Fruit fly (Drosophila melanogaster) whole organism, embryonic: Measurements from ENCODE around the gene CG11307.

Source experiments
- Ada2b ChIP-seq: fragments of 200-800 bp; sonication (Bioruptor generic); IDR thresholded peaks from 2 replicates; pipeline ENCODE4 v1.3.6; 2022; ENCODE audit warnings: missing biosample characterization, missing genetic modification characterization
- Bdp1 ChIP-seq: fragments of 200-800 bp; sonication (Bioruptor generic); optimal IDR thresholded peaks from 3 replicates; lab custom pipeline; 2016; ENCODE audit warnings: missing biosample characterization, missing genetic modification characterization
- CG10431 ChIP-seq: fragments of 200-800 bp; sonication (Bioruptor generic); optimal IDR thresholded peaks from 3 replicates; lab custom pipeline; 2018; ENCODE audit warnings: missing biosample characterization, mild to moderate bottlenecking, missing genetic modification characterization
- CG14710 ChIP-seq: fragments of 200-800 bp; sonication (Bioruptor generic); optimal IDR thresholded peaks from 3 replicates; lab custom pipeline; 2019; ENCODE audit warnings: missing biosample characterization, mild to moderate bottlenecking, missing genetic modification characterization, moderate library complexity
- CG15073 ChIP-seq: fragments of 200-800 bp; sonication (Bioruptor generic); optimal IDR thresholded peaks from 2 replicates; lab custom pipeline; 2016; ENCODE audit warnings: missing biosample characterization, missing genetic modification characterization
- CG18476 ChIP-seq: fragments of 200-800 bp; sonication (Bioruptor generic); optimal IDR thresholded peaks from 2 replicates; lab custom pipeline; 2016; ENCODE audit warnings: missing biosample characterization, mild to moderate bottlenecking, missing genetic modification characterization
- CG18599 ChIP-seq: fragments of 200-800 bp; sonication (Bioruptor generic); optimal IDR thresholded peaks from 3 replicates; lab custom pipeline; 2017; ENCODE audit warnings: missing biosample characterization, missing genetic modification characterization, mild to moderate bottlenecking, moderate library complexity, missing genetic modification reagents
- CG2678 ChIP-seq: fragments of 200-800 bp; sonication (Bioruptor generic); optimal IDR thresholded peaks from 3 replicates; lab custom pipeline; 2019; ENCODE audit warnings: missing biosample characterization, mild to moderate bottlenecking, missing genetic modification characterization, moderate library complexity
- CG2712 ChIP-seq: fragments of 200-800 bp; optimal IDR thresholded peaks from 3 replicates; lab custom pipeline; 2019; ENCODE audit warnings: missing biosample characterization, mild to moderate bottlenecking, missing genetic modification characterization, moderate library complexity
- CG2875 ChIP-seq: fragments of 200-800 bp; sonication (Bioruptor generic); optimal IDR thresholded peaks from 2 replicates; lab custom pipeline; 2017; ENCODE audit warnings: missing biosample characterization, mild to moderate bottlenecking, missing genetic modification characterization, missing genetic modification reagents
- CG34224 ChIP-seq: fragments of 200-800 bp; sonication (Bioruptor generic); IDR thresholded peaks from 3 replicates; pipeline ENCODE4 v1.3.6; 2022; ENCODE audit warnings: missing biosample characterization, missing genetic modification characterization; ENCODE audit not compliant: partially characterized antibody
- CG34422 ChIP-seq: fragments of 200-800 bp; sonication (Bioruptor generic); IDR thresholded peaks from 3 replicates; pipeline ENCODE4 v1.3.6; 2022; ENCODE audit warnings: missing biosample characterization, missing genetic modification characterization
- CG42726 ChIP-seq: fragments of 200-800 bp; sonication (Bioruptor generic); IDR thresholded peaks from 2 replicates; pipeline ENCODE4 v1.3.6; 2022; ENCODE audit warnings: missing biosample characterization, missing genetic modification characterization; ENCODE audit not compliant: partially characterized antibody
- CG4854 ChIP-seq: fragments of 200-800 bp; sonication (Bioruptor generic); optimal IDR thresholded peaks from 2 replicates; lab custom pipeline; 2016; ENCODE audit warnings: missing biosample characterization, missing genetic modification characterization, inconsistent platforms
- CG6689 ChIP-seq: fragments of 200-800 bp; sonication (Bioruptor generic); IDR thresholded peaks from 2 replicates; pipeline ENCODE4 v1.3.6; 2022; ENCODE audit warnings: missing biosample characterization, missing genetic modification characterization
- CG7357 ChIP-seq: fragments of 200-800 bp; sonication (Bioruptor generic); IDR thresholded peaks from 3 replicates; pipeline ENCODE4 v1.3.6; 2022; ENCODE audit warnings: missing biosample characterization, missing genetic modification characterization
- CG7745 ChIP-seq: fragments of 200-800 bp; sonication (Bioruptor generic); optimal IDR thresholded peaks from 2 replicates; lab custom pipeline; 2018; ENCODE audit warnings: missing biosample characterization, mild to moderate bottlenecking, missing genetic modification characterization, moderate library complexity
- CG7786 ChIP-seq: fragments of 200-800 bp; sonication (Bioruptor generic); optimal IDR thresholded peaks from 2 replicates; lab custom pipeline; 2016; ENCODE audit warnings: missing biosample characterization, missing genetic modification characterization
- CG7987 ChIP-seq: fragments of 200-800 bp; sonication (Bioruptor generic); optimal IDR thresholded peaks from 2 replicates; lab custom pipeline; 2018; ENCODE audit warnings: missing biosample characterization, mild to moderate bottlenecking, missing genetic modification characterization, moderate library complexity
- CG9215 ChIP-seq: fragments of 200-800 bp; sonication (Bioruptor generic); IDR thresholded peaks from 2 replicates; pipeline ENCODE4 v1.3.6; 2022; ENCODE audit warnings: missing biosample characterization, missing genetic modification characterization
- Doc3 ChIP-seq: fragments of 200-800 bp; sonication (Bioruptor generic); IDR thresholded peaks from 3 replicates; pipeline ENCODE4 v1.3.6; 2022; ENCODE audit warnings: missing biosample characterization, missing genetic modification characterization; ENCODE audit not compliant: partially characterized antibody
- ERR ChIP-seq: fragments of 200-800 bp; sonication (Bioruptor generic); optimal IDR thresholded peaks from 2 replicates; lab custom pipeline; 2016; ENCODE audit warnings: missing biosample characterization, missing genetic modification characterization
- GATAe ChIP-seq: fragments of 200-800 bp; sonication (Bioruptor generic); conservative IDR thresholded peaks from 2 replicates; pipeline ENCODE4 v1.3.6; 2022; ENCODE audit warnings: missing biosample characterization, missing genetic modification characterization
- Hr78 ChIP-seq, 2 experiments: fragments of 200-800 bp in 1 of 2; fragments of >200 bp in 1 of 2; sonication (Bioruptor generic) in 1 of 2; optimal IDR thresholded peaks; 2 replicates each; lab custom pipeline; 2017 to 2019; ENCODE audit warnings: missing biosample characterization in 2 of 2, missing genetic modification characterization in 2 of 2, mild to moderate bottlenecking in 1 of 2, moderate library complexity in 1 of 2
- Jarid2 ChIP-seq: fragments of 200-800 bp; sonication (Bioruptor generic); optimal IDR thresholded peaks from 3 replicates; lab custom pipeline; 2017; ENCODE audit warnings: mild to moderate bottlenecking, missing biosample characterization, missing genetic modification reagents, missing genetic modification characterization
- NK7.1 ChIP-seq: fragments of 200-800 bp; sonication (Bioruptor generic); optimal IDR thresholded peaks from 3 replicates; lab custom pipeline; 2016; ENCODE audit warnings: missing biosample characterization, missing genetic modification characterization
- Nf-YB ChIP-seq: fragments of 200-800 bp; sonication (Bioruptor generic); optimal IDR thresholded peaks from 3 replicates; lab custom pipeline; 2019; ENCODE audit warnings: missing biosample characterization, mild to moderate bottlenecking, missing genetic modification characterization, moderate library complexity
- Poxn ChIP-seq: fragments of 200-800 bp; sonication (Bioruptor generic); IDR thresholded peaks from 2 replicates; pipeline ENCODE4 v1.3.6; 2022; ENCODE audit warnings: missing biosample characterization, missing genetic modification characterization
- Taf1 ChIP-seq: fragments of 200-800 bp; sonication (Bioruptor generic); IDR thresholded peaks from 2 replicates; pipeline ENCODE4 v1.3.6; 2022; ENCODE audit warnings: missing biosample characterization, missing genetic modification characterization
- Trl ChIP-seq, 3 experiments: fragments of >200 bp in 2 of 3; fragments of 200-800 bp in 1 of 3; sonication (Bioruptor generic) in 1 of 3; optimal IDR thresholded peaks; 2 replicates in 1 of 3; 3 replicates in 2 of 3; lab custom pipeline; 2016 to 2017; ENCODE audit warnings: missing biosample characterization in 1 of 3, missing genetic modification characterization in 1 of 3
- Vsx1 ChIP-seq: fragments of 200-800 bp; sonication (Bioruptor generic); optimal IDR thresholded peaks from 2 replicates; lab custom pipeline; 2017; ENCODE audit warnings: missing biosample characterization, mild to moderate bottlenecking, missing genetic modification characterization, missing genetic modification reagents
- ap ChIP-seq: fragments of 200-800 bp; sonication (Bioruptor generic); IDR thresholded peaks from 2 replicates; pipeline ENCODE4 v1.3.6; 2022; ENCODE audit warnings: missing biosample characterization, missing genetic modification characterization
- ara ChIP-seq: fragments of 200-800 bp; sonication (Bioruptor generic); IDR thresholded peaks from 2 replicates; pipeline ENCODE4 v1.3.6; 2022; ENCODE audit warnings: missing biosample characterization, missing genetic modification characterization
- ems ChIP-seq: fragments of 200-800 bp; sonication (Bioruptor generic); optimal IDR thresholded peaks from 3 replicates; lab custom pipeline; 2016; ENCODE audit warnings: missing biosample characterization, missing genetic modification characterization
- en ChIP-seq: fragments of 200-800 bp; sonication (Bioruptor generic); optimal IDR thresholded peaks from 2 replicates; lab custom pipeline; 2016; ENCODE audit warnings: missing biosample characterization, missing genetic modification characterization
- esg ChIP-seq: fragments of 200-800 bp; sonication (Bioruptor generic); conservative IDR thresholded peaks from 2 replicates; pipeline ENCODE4 v1.3.6; 2022; ENCODE audit warnings: missing biosample characterization, missing genetic modification characterization
- gcm ChIP-seq: fragments of 200-800 bp; sonication (Bioruptor generic); optimal IDR thresholded peaks from 2 replicates; lab custom pipeline; 2019; ENCODE audit warnings: missing biosample characterization, mild to moderate bottlenecking, missing genetic modification characterization, moderate library complexity
- gfzf ChIP-seq: fragments of 200-800 bp; sonication (Bioruptor generic); optimal IDR thresholded peaks from 2 replicates; lab custom pipeline; 2016; ENCODE audit warnings: missing biosample characterization, mild to moderate bottlenecking, missing genetic modification characterization, moderate library complexity
- jing ChIP-seq: fragments of 200-800 bp; sonication (Bioruptor generic); optimal IDR thresholded peaks from 2 replicates; lab custom pipeline; 2018; ENCODE audit warnings: missing biosample characterization, mild to moderate bottlenecking, missing genetic modification characterization
- kay ChIP-seq: fragments of 200-800 bp; sonication (Bioruptor generic); optimal IDR thresholded peaks from 2 replicates; lab custom pipeline; 2016; ENCODE audit warnings: missing biosample characterization, missing genetic modification characterization
- nom ChIP-seq: fragments of 200-800 bp; sonication (Bioruptor generic); optimal IDR thresholded peaks from 2 replicates; lab custom pipeline; 2017; ENCODE audit warnings: missing biosample characterization, missing genetic modification characterization, mild to moderate bottlenecking, moderate library complexity, missing genetic modification reagents
- pros ChIP-seq: fragments of 200-800 bp; sonication (Bioruptor generic); optimal IDR thresholded peaks from 3 replicates; lab custom pipeline; 2019; ENCODE audit warnings: missing biosample characterization, mild to moderate bottlenecking, missing genetic modification characterization, moderate library complexity
- ranshi ChIP-seq: fragments of 200-800 bp; sonication (Bioruptor generic); IDR thresholded peaks from 2 replicates; pipeline ENCODE4 v1.3.6; 2022; ENCODE audit warnings: missing biosample characterization, missing genetic modification characterization
- run ChIP-seq: fragments of 200-800 bp; sonication (Bioruptor generic); optimal IDR thresholded peaks from 3 replicates; lab custom pipeline; 2018; ENCODE audit warnings: missing biosample characterization, mild to moderate bottlenecking, missing genetic modification characterization
- sima ChIP-seq: fragments of 200-800 bp; sonication (Bioruptor generic); optimal IDR thresholded peaks from 2 replicates; lab custom pipeline; 2016; ENCODE audit warnings: missing biosample characterization, missing genetic modification characterization
- sqz ChIP-seq: fragments of 200-800 bp; sonication (Bioruptor generic); optimal IDR thresholded peaks from 3 replicates; lab custom pipeline; 2018; ENCODE audit warnings: missing biosample characterization, mild to moderate bottlenecking, missing genetic modification characterization
- ttk ChIP-seq: fragments of 200-800 bp; sonication (Bioruptor generic); IDR thresholded peaks from 2 replicates; pipeline ENCODE4 v2.1.2; 2022; ENCODE audit warnings: missing biosample characterization, missing genetic modification characterization
- tup ChIP-seq: fragments of 200-800 bp; sonication (Bioruptor generic); optimal IDR thresholded peaks from 2 replicates; lab custom pipeline; 2016; ENCODE audit warnings: missing biosample characterization, mild to moderate bottlenecking, missing genetic modification characterization, moderate library complexity
- zen2 ChIP-seq: fragments of 200-800 bp; sonication (Bioruptor generic); IDR thresholded peaks from 3 replicates; pipeline ENCODE4 v1.3.6; 2022; ENCODE audit warnings: missing biosample characterization, missing genetic modification characterization; ENCODE audit not compliant: partially characterized antibody
- zfh1 ChIP-seq: fragments of 200-800 bp; sonication (Bioruptor generic); IDR thresholded peaks from 3 replicates; pipeline ENCODE4 v1.3.6; 2022; ENCODE audit warnings: missing biosample characterization, missing genetic modification characterization

Gene CG11307

DNA sequence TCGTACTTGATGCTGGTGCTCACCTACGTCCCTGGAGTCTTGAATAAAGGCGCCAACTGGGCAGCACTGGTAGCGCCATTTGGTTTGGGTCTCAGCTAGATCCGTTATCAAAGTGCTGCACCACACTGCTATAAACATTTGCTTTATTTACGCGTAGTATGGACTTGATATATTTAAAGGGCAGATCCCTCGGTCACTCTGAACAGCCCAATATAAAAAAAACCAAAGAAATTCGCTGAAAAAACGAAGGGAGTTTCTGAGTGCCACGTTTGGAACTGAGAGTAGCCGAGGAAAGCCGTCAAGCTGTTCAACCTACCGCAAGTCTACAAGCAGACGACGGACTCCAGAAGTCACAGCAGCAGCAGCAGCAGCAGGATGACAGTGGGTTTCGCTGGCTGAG, 23.4 kb downstream of the CG11307 start, which contains the start of gene Atox1 (continued):
- no peak for TF ChIP-seq ara (GFP tag; lab: Robert Waterston, UW)
- TF ChIP-seq jing (GFP tag; lab: Kevin White, UChicago), result no peak
- TF ChIP-seq CG2875 (GFP tag; lab: Kevin White, UChicago), result no peak
- TF ChIP-seq Nf-YB (GFP tag; lab: Kevin White, UChicago), result no peak
- TF ChIP-seq Jarid2 (GFP tag; lab: Kevin White, UChicago), result peak; percentile 21
- TF ChIP-seq kay, result no peak
- no peak for TF ChIP-seq Poxn (GFP tag; lab: Robert Waterston, UW)
- TF ChIP-seq NK7.1 (GFP tag; lab: Kevin White, UChicago), result no peak
- no peak for TF ChIP-seq Taf1
- TF ChIP-seq CG15073, result no peak
- no peak for TF ChIP-seq pros (GFP tag; lab: Kevin White, UChicago)
- TF ChIP-seq ERR (GFP tag; lab: Kevin White, UChicago), result peak; percentile 46
- no peak for TF ChIP-seq CG10431 (GFP tag; lab: Kevin White, UChicago)
- no peak for TF ChIP-seq zen2
- TF ChIP-seq CG18599 (GFP tag; lab: Kevin White, UChicago), result peak; percentile 35
- TF ChIP-seq CG7987 (GFP tag; lab: Kevin White, UChicago), result peak; percentile 72
- peak; percentile 95 for TF ChIP-seq sqz
- TF ChIP-seq CG18476 (GFP tag; lab: Kevin White, UChicago), result no peak
- TF ChIP-seq ranshi (GFP tag; lab: Robert Waterston, UW), result no peak
- peak; percentile 65 for TF ChIP-seq CG14710 (tag; lab: Kevin White, UChicago)
- TF ChIP-seq sima (GFP tag; lab: Kevin White, UChicago), result no peak
- peak; percentile 43; the same call in 1 of the 2 replicates for TF ChIP-seq CG42726 (GFP tag; lab: Robert Waterston, UW)
- no peak for TF ChIP-seq Bdp1 (GFP tag; lab: Kevin White, UChicago)
- peak; percentile 7 for TF ChIP-seq CG7786
- TF ChIP-seq Doc3 (GFP tag; lab: Robert Waterston, UW), result no peak
- TF ChIP-seq CG2678 (tag; lab: Kevin White, UChicago), result no peak
- peak; percentile 19 for TF ChIP-seq CG4854
- no peak for TF ChIP-seq ems
- peak; percentile 42 for TF ChIP-seq CG2712 (tag; lab: Kevin White, UChicago)
- TF ChIP-seq esg (GFP tag; lab: Robert Waterston, UW), result no peak
- peak; percentile 99 for TF ChIP-seq gfzf (GFP tag; lab: Kevin White, UChicago)
- TF ChIP-seq CG7357, result no peak
- no peak for TF ChIP-seq Trl (optimal IDR thresholded peaks at IDR 0.05; lab: Kevin White, UChicago)
- peak; percentile 32 for TF ChIP-seq Trl (GFP tag; optimal IDR thresholded peaks at IDR 0.05; lab: Kevin White, UChicago)
- TF ChIP-seq CG34422 (GFP tag; lab: Robert Waterston, UW), result peak; percentile 62; the same call in 1 of the 3 replicates
- 0 out of 3 replicates have a peak, but pooled peaks have one; percentile 41 for TF ChIP-seq zfh1
- TF ChIP-seq Ada2b (GFP tag; lab: Robert Waterston, UW), result no peak
- TF ChIP-seq run, result no peak
- no peak for TF ChIP-seq ap (GFP tag; lab: Robert Waterston, UW)
- TF ChIP-seq en, result no peak
- TF ChIP-seq GATAe (GFP tag; lab: Robert Waterston, UW), result no peak
- TF ChIP-seq CG6689 (GFP tag; lab: Robert Waterston, UW), result no peak
- no peak for TF ChIP-seq CG34224 (GFP tag; lab: Robert Waterston, UW)
- TF ChIP-seq nom (GFP tag; lab: Kevin White, UChicago), result peak; percentile 53
- no peak for TF ChIP-seq tup (GFP tag; lab: Kevin White, UChicago)
- TF ChIP-seq CG9215 (GFP tag; lab: Robert Waterston, UW), result no peak
- no peak for TF ChIP-seq Vsx1
- TF ChIP-seq Hr78 (GFP tag; optimal IDR thresholded peaks at IDR 0.05; lab: Kevin White, UChicago), result no peak
- no peak for TF ChIP-seq ttk (GFP tag; lab: Robert Waterston, UW)
- TF ChIP-seq gcm (GFP tag; lab: Kevin White, UChicago), result peak; percentile 23
- no peak for TF ChIP-seq CG7745 (tag; lab: Kevin White, UChicago)
